Fruit fly (Drosophila melanogaster): ENCODE data around the gene CG5245.

The CG5245 gene

DNA sequence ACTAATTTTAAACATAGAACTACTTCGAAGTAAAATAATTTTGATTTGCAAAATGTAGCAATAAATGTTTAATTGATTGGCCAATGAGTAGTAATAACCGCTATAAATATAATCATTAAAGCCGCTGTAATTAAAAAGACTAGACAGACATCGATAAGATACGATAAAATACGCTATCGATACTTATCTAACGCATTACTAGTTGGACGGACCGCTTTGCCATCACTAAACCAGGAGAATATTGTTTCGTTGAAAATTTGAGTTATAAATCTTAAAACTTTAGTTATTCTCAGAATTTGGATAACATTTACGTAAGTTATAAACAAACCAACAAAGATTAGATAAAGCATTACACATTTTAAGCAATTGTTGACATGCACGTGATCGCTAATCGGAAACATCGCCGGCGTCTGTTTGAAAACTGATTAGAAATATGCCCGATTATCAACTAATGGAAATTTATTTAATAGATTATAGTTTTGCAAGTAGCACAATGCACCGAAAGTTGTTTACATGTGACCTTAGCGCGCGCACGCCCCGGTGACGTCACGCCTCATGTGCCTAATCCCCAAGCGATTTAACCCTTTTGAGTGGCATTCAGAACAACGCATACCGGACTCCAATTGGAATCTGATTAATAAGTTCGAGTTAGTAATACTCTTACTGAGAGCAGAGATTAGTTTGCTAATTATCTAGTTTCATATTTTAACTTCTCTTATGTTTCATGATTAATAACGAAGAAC is 10.2 kb downstream of the CG5245 start, which contains the start of gene Desat1 (continued):
- TF ChIP-seq gro (GFP tag; optimal IDR thresholded peaks at IDR 0.05): peak; percentile 6
- no peak for TF ChIP-seq p53 (GFP tag; optimal IDR thresholded peaks at IDR 0.05)
- TF ChIP-seq Usf (GFP tag; optimal IDR thresholded peaks at IDR 0.05): no peak
- TF ChIP-seq ftz-f1 (GFP tag; optimal IDR thresholded peaks at IDR 0.05): peak; percentile 8
- no peak for TF ChIP-seq org-1 (GFP tag; optimal IDR thresholded peaks at IDR 0.05)
- no peak for TF ChIP-seq Poxn (GFP tag; IDR thresholded peaks at IDR 0.05)
- TF ChIP-seq CG8478 (optimal IDR thresholded peaks at IDR 0.05): no peak
- TF ChIP-seq ac (GFP tag; optimal IDR thresholded peaks at IDR 0.05): no peak
- no peak for TF ChIP-seq chm (GFP tag; IDR thresholded peaks at IDR 0.05)
- TF ChIP-seq ind (GFP tag; optimal IDR thresholded peaks at IDR 0.05): no peak
- no peak for TF ChIP-seq tll (GFP tag; optimal IDR thresholded peaks at IDR 0.05)
- peak; percentile 26; the same call in 1 of the 3 replicates for TF ChIP-seq CG17361 (GFP tag; IDR thresholded peaks at IDR 0.05)
- no peak for TF ChIP-seq unpg (GFP tag; optimal IDR thresholded peaks at IDR 0.05)
- TF ChIP-seq emc (GFP tag; optimal IDR thresholded peaks at IDR 0.05): no peak
- TF ChIP-seq CG14710 (tag; optimal IDR thresholded peaks at IDR 0.05): peak; percentile 59
- TF ChIP-seq CG33557 (GFP tag; optimal IDR thresholded peaks at IDR 0.05): peak; percentile 23
- TF ChIP-seq ranshi (GFP tag; IDR thresholded peaks at IDR 0.05): no peak
- no peak for TF ChIP-seq en (GFP tag; optimal IDR thresholded peaks at IDR 0.05)
- TF ChIP-seq CG7556 (GFP tag; optimal IDR thresholded peaks at IDR 0.05): no peak
- no peak for TF ChIP-seq Taf1 (GFP tag; IDR thresholded peaks at IDR 0.05)
- no peak for TF ChIP-seq CG4282 (GFP tag; optimal IDR thresholded peaks at IDR 0.05)
- TF ChIP-seq Stat92E (GFP tag; optimal IDR thresholded peaks at IDR 0.05): peak in 1 of 3 experiments; percentile 41
- no peak for TF ChIP-seq CG11085 (GFP tag; IDR thresholded peaks at IDR 0.05)
- TF ChIP-seq Doc2 (GFP tag; IDR thresholded peaks at IDR 0.05): no peak
- TF ChIP-seq Ssrp (tag; optimal IDR thresholded peaks at IDR 0.05): no peak
- TF ChIP-seq CG4820 (GFP tag; optimal IDR thresholded peaks at IDR 0.05): no peak
- no peak for TF ChIP-seq CkIIα-i1 (GFP tag; IDR thresholded peaks at IDR 0.05)
- no peak for TF ChIP-seq CG6689 (GFP tag; IDR thresholded peaks at IDR 0.05)
- no peak for TF ChIP-seq klu (GFP tag; IDR thresholded peaks at IDR 0.05)
- TF ChIP-seq Doc3 (GFP tag; IDR thresholded peaks at IDR 0.05; ENCODE audit: partially characterized antibody): peak; percentile 90
- no peak for TF ChIP-seq kni (GFP tag; optimal IDR thresholded peaks at IDR 0.05)
- no peak for TF ChIP-seq sc (optimal IDR thresholded peaks at IDR 0.05)
- no peak for TF ChIP-seq sc (GFP tag; optimal IDR thresholded peaks at IDR 0.05)
- TF ChIP-seq nerfin-2 (GFP tag; IDR thresholded peaks at IDR 0.05; ENCODE audit: partially characterized antibody): peak; percentile 77
- peak; percentile 38 for TF ChIP-seq CG2712 (tag; optimal IDR thresholded peaks at IDR 0.05)
- no peak for TF ChIP-seq btn (GFP tag; optimal IDR thresholded peaks at IDR 0.05)
- no peak for TF ChIP-seq CG15073 (GFP tag; optimal IDR thresholded peaks at IDR 0.05)
- TF ChIP-seq repo (GFP tag; optimal IDR thresholded peaks at IDR 0.05): no peak
- TF ChIP-seq Dip2 (GFP tag; IDR thresholded peaks at IDR 0.05): no peak
- peak; percentile 72 for TF ChIP-seq CG2129 (GFP tag; IDR thresholded peaks at IDR 0.05; ENCODE audit: partially characterized antibody)
- no peak for TF ChIP-seq CG10462 (GFP tag; optimal IDR thresholded peaks at IDR 0.05)
- no peak for TF ChIP-seq luna (GFP tag; optimal IDR thresholded peaks at IDR 0.05)
- no peak for TF ChIP-seq ara (GFP tag; IDR thresholded peaks at IDR 0.05)
- TF ChIP-seq CG17829 (tag; optimal IDR thresholded peaks at IDR 0.05): peak; percentile 15
- no peak for TF ChIP-seq CrebB (tag; optimal IDR thresholded peaks at IDR 0.05)
- peak; percentile 55 for TF ChIP-seq YL-1 (GFP tag; optimal IDR thresholded peaks at IDR 0.05)
- peak; percentile 40 for TF ChIP-seq MESR4 (GFP tag; optimal IDR thresholded peaks at IDR 0.05)
- TF ChIP-seq dati (GFP tag; IDR thresholded peaks at IDR 0.05): no peak
- TF ChIP-seq CG4360 (GFP tag; IDR thresholded peaks at IDR 0.05): no peak
- TF ChIP-seq CG4404 (GFP tag; IDR thresholded peaks at IDR 0.05): no peak
- peak; percentile 19 for TF ChIP-seq CG3995 (GFP tag; optimal IDR thresholded peaks at IDR 0.05)

Measured in whole organism, embryonic.